Worm (Caenorhabditis elegans): ENCODE results near the gene nas-18.

The nas-18 gene

DNA sequence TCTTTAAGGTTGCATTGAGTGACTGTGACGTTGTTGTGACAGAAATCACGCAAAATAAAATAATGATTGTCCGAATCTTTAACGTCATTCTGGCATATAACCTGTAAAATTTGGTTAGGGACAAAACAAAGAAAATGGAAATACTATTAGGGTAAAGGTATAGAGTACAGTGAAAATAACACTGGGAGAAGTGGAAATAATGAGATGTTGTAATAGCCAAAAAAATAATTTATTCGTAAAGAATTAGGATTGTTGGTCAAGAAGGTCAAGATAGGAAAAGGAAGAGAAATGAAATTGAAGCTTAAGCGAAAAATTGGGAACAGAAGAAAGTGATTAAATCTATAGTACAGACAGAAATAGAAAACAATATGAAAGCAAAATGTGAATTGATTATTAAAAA is 18.8 kb downstream of the nas-18 start, which contains the start of gene deg-3:
TSS of gene deg-3 (minus strand) at position 101 of the 400 bp plus-strand sequence.
- TF ChIP-seq F37D6.2 (tag; optimal IDR thresholded peaks at IDR 0.05) (no peak), unc-62 (GFP tag; optimal IDR thresholded peaks at IDR 0.05 in 1 of 2) (no peak), unc-62 (tag; optimal IDR thresholded peaks at IDR 0.05) (no peak), Y75B8A.6 (GFP tag; IDR thresholded peaks at IDR 0.05) (no peak), nhr-10 (tag; optimal IDR thresholded peaks at IDR 0.05) (no peak), lin-15B (tag; optimal IDR thresholded peaks at IDR 0.05) (no peak), madf-5 (GFP tag; IDR thresholded peaks at IDR 0.05) (no peak), zip-11 (GFP tag; IDR thresholded peaks at IDR 0.05) (no peak), daf-19 (GFP tag; conservative IDR thresholded peaks at IDR 0.05) (no peak), snpc-4 (tag; optimal IDR thresholded peaks at IDR 0.05) (no peak)

DNA sequence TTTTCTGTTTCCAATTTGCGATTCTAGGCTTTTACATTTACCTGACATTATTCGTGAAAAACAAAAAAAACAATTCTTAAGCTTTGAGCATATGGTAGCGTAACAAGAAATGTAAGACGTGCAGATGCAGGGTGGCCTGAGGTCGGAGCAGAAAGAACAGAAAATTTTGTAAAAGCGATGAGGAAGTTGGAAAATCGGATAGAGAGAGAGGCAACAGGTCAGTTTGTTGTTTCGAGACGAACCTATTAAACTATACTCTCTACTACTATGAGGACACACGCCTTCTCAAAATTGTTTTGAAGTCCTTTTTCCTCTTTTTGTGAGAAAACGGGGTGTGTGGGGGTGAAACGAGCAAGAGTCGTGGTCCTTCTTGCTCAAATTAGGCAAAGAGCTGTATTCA is 25.4 kb downstream of the nas-18 start, which contains the start of gene des-2:
TSS of gene des-2 (minus strand) at position 101 of the 400 bp plus-strand sequence.
- TF ChIP-seq attf-4 (tag; optimal IDR thresholded peaks at IDR 0.05) (no peak), vab-7 (GFP tag; IDR thresholded peaks at IDR 0.05) (no peak), unc-62 (GFP tag; optimal IDR thresholded peaks at IDR 0.05 in 1 of 2) (no peak), unc-62 (tag; optimal IDR thresholded peaks at IDR 0.05) (no peak), hmg-1.1 (GFP tag; IDR thresholded peaks at IDR 0.05) (no peak), fos-1 (tag; optimal IDR thresholded peaks at IDR 0.05) (no peak), ztf-11 (tag; optimal IDR thresholded peaks at IDR 0.05) (no peak), duxl-1 (tag; optimal IDR thresholded peaks at IDR 0.05; ENCODE audit: poor library complexity) (no peak), nhr-48 (tag; optimal IDR thresholded peaks at IDR 0.05) (no peak), madf-9 (GFP tag; conservative IDR thresholded peaks at IDR 0.05) (no peak), R02D3.7 (tag; optimal IDR thresholded peaks at IDR 0.05) (no peak), mdl-1 (tag; optimal IDR thresholded peaks at IDR 0.05) (no peak), mes-2 (tag; optimal IDR thresholded peaks at IDR 0.05; ENCODE audit: poor library complexity, severe bottlenecking) (no peak), nhr-6 (tag; optimal IDR thresholded peaks at IDR 0.05) (no peak), pha-4 (GFP tag; IDR thresholded peaks at IDR 0.05) (no peak), pha-4 (tag; optimal IDR thresholded peaks at IDR 0.05) (no peak), F37D6.2 (tag; optimal IDR thresholded peaks at IDR 0.05) (no peak), nhr-41 (GFP tag; IDR thresholded peaks at IDR 0.05) (no peak), aha-1 (tag) (no peak), ces-1 (GFP tag; optimal IDR thresholded peaks at IDR 0.05) (no peak), snpc-4 (tag; optimal IDR thresholded peaks at IDR 0.05) (no peak)

DNA sequence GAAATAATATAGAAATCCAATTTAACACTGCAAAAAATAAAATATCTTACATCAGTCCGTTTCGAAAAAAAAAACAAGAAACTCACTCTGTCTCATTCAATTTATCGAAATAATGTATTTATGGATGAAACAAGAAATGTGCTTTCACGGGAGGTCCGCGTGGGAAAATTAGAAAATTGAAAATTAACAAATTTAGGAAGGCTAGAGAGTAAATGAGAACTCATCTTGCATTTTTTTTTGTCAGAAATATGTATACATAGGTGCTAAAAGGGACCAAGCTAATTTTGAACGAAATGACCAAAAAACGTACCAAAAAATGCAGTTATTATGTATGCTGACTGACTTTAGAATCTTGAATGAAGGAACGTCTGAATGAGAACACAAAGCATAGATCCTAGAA is 28.3 kb downstream of the nas-18 start, which contains the start of gene T26H10.2:
TSS of gene T26H10.2 (minus strand) at position 101 of the 400 bp plus-strand sequence.
- TF ChIP-seq mxl-2 (GFP tag; conservative IDR thresholded peaks at IDR 0.05) = no peak
- TF ChIP-seq T26A8.4 (GFP tag; IDR thresholded peaks at IDR 0.05) = no peak
- no peak for TF ChIP-seq T20F7.1 (GFP tag; optimal IDR thresholded peaks at IDR 0.05)
- no peak for TF ChIP-seq mxl-3 (GFP tag; optimal IDR thresholded peaks at IDR 0.05)
- TF ChIP-seq madf-5 (GFP tag; IDR thresholded peaks at IDR 0.05) = no peak
- TF ChIP-seq R02D3.7 (tag; optimal IDR thresholded peaks at IDR 0.05) = no peak
- no peak for TF ChIP-seq nhr-41 (GFP tag; IDR thresholded peaks at IDR 0.05)
- TF ChIP-seq nhr-111 (GFP tag; optimal IDR thresholded peaks at IDR 0.05) = no peak
- no peak for TF ChIP-seq pqm-1 (tag; optimal IDR thresholded peaks at IDR 0.05)
- no peak for TF ChIP-seq zip-11 (GFP tag; IDR thresholded peaks at IDR 0.05)
- no peak for TF ChIP-seq tag-97 (GFP tag; IDR thresholded peaks at IDR 0.05)
- TF ChIP-seq ceh-20 (GFP tag; IDR thresholded peaks at IDR 0.05) = no peak
- TF ChIP-seq ztf-11 (tag; optimal IDR thresholded peaks at IDR 0.05) = no peak
- no peak for TF ChIP-seq daf-8 (GFP tag; IDR thresholded peaks at IDR 0.05)
- TF ChIP-seq zag-1 (tag; optimal IDR thresholded peaks at IDR 0.05) = no peak
- no peak for TF ChIP-seq set-16 (GFP tag; IDR thresholded peaks at IDR 0.05)
- no peak for TF ChIP-seq mep-1 (tag; optimal IDR thresholded peaks at IDR 0.05)
- no peak for TF ChIP-seq nhr-10 (tag; optimal IDR thresholded peaks at IDR 0.05)
- TF ChIP-seq daf-19 (GFP tag; conservative IDR thresholded peaks at IDR 0.05) = no peak

Data from whole organism, L4 larva.